Worm (Caenorhabditis elegans): Measurements from ENCODE around the gene F56D2.2.

Gene F56D2.2

ce11 chrIII:5553098-5553497 is 34.0 kb upstream of the F56D2.2 start (continued):
- TF ChIP-seq B0336.3 (GFP tag; IDR thresholded peaks at IDR 0.05): peak; percentile 54
- peak; percentile 78 for TF ChIP-seq nhr-80 (tag; optimal IDR thresholded peaks at IDR 0.05)
- TF ChIP-seq nhr-90 (tag; optimal IDR thresholded peaks at IDR 0.05): peak; percentile 53
- peak; percentile 20 for TF ChIP-seq F23B12.7 (tag; optimal IDR thresholded peaks at IDR 0.05; ENCODE audit: insufficient read depth)
- no peak for TF ChIP-seq xnd-1 (tag; optimal IDR thresholded peaks at IDR 0.05)
- peak; percentile 13 for TF ChIP-seq tbp1 (GFP tag; optimal IDR thresholded peaks at IDR 0.05)
- peak; percentile 44 for TF ChIP-seq ztf-22 (GFP tag; optimal IDR thresholded peaks at IDR 0.05)
- 0 out of 2 replicates have a peak, but pooled peaks have one; percentile 17 for TF ChIP-seq cebp-1 (GFP tag; IDR thresholded peaks at IDR 0.05)
- TF ChIP-seq cebp-1 (tag; optimal IDR thresholded peaks at IDR 0.05): peak; percentile 64
- TF ChIP-seq attf-5 (GFP tag; optimal IDR thresholded peaks at IDR 0.05): peak; percentile 45
- TF ChIP-seq gei-17 (GFP tag; optimal IDR thresholded peaks at IDR 0.05): no peak

- peak; percentile 24 for TF ChIP-seq nhr-80 (tag; optimal IDR thresholded peaks at IDR 0.05)
- TF ChIP-seq snpc-1.1 (tag; optimal IDR thresholded peaks at IDR 0.05; ENCODE audit: insufficient read depth): peak; percentile 71
- TF ChIP-seq lsy-27 (tag; optimal IDR thresholded peaks at IDR 0.05; ENCODE audit: borderline replicate concordance, insufficient read depth): no peak
- no peak for TF ChIP-seq cebp-2 (GFP tag; IDR thresholded peaks at IDR 0.05)
- TF ChIP-seq lin-35 (GFP tag; optimal IDR thresholded peaks at IDR 0.05): peak in 2 of 3 experiments; percentile 60 to 75
- no peak for TF ChIP-seq Y67H2A.10 (GFP tag; conservative IDR thresholded peaks at IDR 0.05)
- peak; percentile 21 for TF ChIP-seq unc-130 (GFP tag; optimal IDR thresholded peaks at IDR 0.05)
- TF ChIP-seq efl-1 (GFP tag; optimal IDR thresholded peaks at IDR 0.05): peak; percentile 36
- TF ChIP-seq attf-5 (GFP tag; optimal IDR thresholded peaks at IDR 0.05): peak; percentile 78
- peak; percentile 28 to 45 for TF ChIP-seq rec-8 (tag; optimal IDR thresholded peaks at IDR 0.05)
- peak; percentile 38 for TF ChIP-seq tlf-1 (GFP tag; optimal IDR thresholded peaks at IDR 0.05)
- peak; percentile 19 for TF ChIP-seq F10E7.11 (tag; optimal IDR thresholded peaks at IDR 0.05)
- TF ChIP-seq tbp1 (GFP tag; optimal IDR thresholded peaks at IDR 0.05): peak; percentile 58
- peak; percentile 63; the same call in 1 of the 2 replicates for TF ChIP-seq ceh-100 (GFP tag; IDR thresholded peaks at IDR 0.05)
- no peak for TF ChIP-seq repo-1 (tag; optimal IDR thresholded peaks at IDR 0.05)
- no peak for TF ChIP-seq mes-4 (tag; optimal IDR thresholded peaks at IDR 0.05)
- no peak for TF ChIP-seq B0019.2 (GFP tag; conservative IDR thresholded peaks at IDR 0.05)
- peak; percentile 14 to 58 for TF ChIP-seq let-607 (tag; optimal IDR thresholded peaks at IDR 0.05)
- TF ChIP-seq sdz-38 (tag; optimal IDR thresholded peaks at IDR 0.05): no peak
- no peak for TF ChIP-seq ztf-3 (GFP tag; optimal IDR thresholded peaks at IDR 0.05)
- TF ChIP-seq madf-8 (GFP tag; conservative IDR thresholded peaks at IDR 0.05): peak; percentile 37; the same call in 1 of the 2 replicates
- no peak for TF ChIP-seq nfya-1 (tag; optimal IDR thresholded peaks at IDR 0.05; ENCODE audit: borderline replicate concordance, insufficient read depth)
- peak; percentile 87 for TF ChIP-seq ZK185.1 (tag; optimal IDR thresholded peaks at IDR 0.05; ENCODE audit: poor library complexity, severe bottlenecking)
- no peak for TF ChIP-seq sea-2 (GFP tag; IDR thresholded peaks at IDR 0.05)
- TF ChIP-seq C06A6.2 (GFP tag; conservative IDR thresholded peaks at IDR 0.05): peak; percentile 45; the same call in 1 of the 2 replicates
- TF ChIP-seq ekl-4 (GFP tag; IDR thresholded peaks at IDR 0.05): peak; percentile 90
- no peak for TF ChIP-seq aptf-2 (GFP tag; conservative IDR thresholded peaks at IDR 0.05)
- no peak for TF ChIP-seq tbx-9 (tag; optimal IDR thresholded peaks at IDR 0.05; ENCODE audit: borderline replicate concordance)
- TF ChIP-seq hsf-1 (GFP tag; IDR thresholded peaks at IDR 0.05): no peak
- TF ChIP-seq F23B12.7 (tag; optimal IDR thresholded peaks at IDR 0.05; ENCODE audit: insufficient read depth): peak; percentile 72
- TF ChIP-seq ceh-91 (GFP tag; IDR thresholded peaks at IDR 0.05): no peak
- no peak for TF ChIP-seq chd-7 (tag; optimal IDR thresholded peaks at IDR 0.05)
- no peak for TF ChIP-seq hlh-12 (tag; optimal IDR thresholded peaks at IDR 0.05)
- no peak for TF ChIP-seq bed-2 (GFP tag; IDR thresholded peaks at IDR 0.05)
- TF ChIP-seq ama-1 (optimal IDR thresholded peaks at IDR 0.05): no peak
- peak in 1 of 2 experiments; percentile 31 for TF ChIP-seq ama-1 (GFP tag; optimal IDR thresholded peaks at IDR 0.05)
- peak; percentile 89 for TF ChIP-seq madf-6 (GFP tag; IDR thresholded peaks at IDR 0.05)
- TF ChIP-seq egl-44 (GFP tag; IDR thresholded peaks at IDR 0.05): peak; percentile 57; the same call in 1 of the 2 replicates
Measured at ce11 chrIII:5554884-5555500, 32.1 kb upstream of the F56D2.2 start, which contains the start of the genes nmad-1 and hach-1. Gene nmad-1 (minus strand): TSS chrIII:5554934. Gene hach-1 (plus strand): TSS chrIII:5555450.

Measured in whole organism, young adult.